Fruit fly (Drosophila melanogaster): ENCODE data around the gene ssp2.

ssp2 gene

DNA sequence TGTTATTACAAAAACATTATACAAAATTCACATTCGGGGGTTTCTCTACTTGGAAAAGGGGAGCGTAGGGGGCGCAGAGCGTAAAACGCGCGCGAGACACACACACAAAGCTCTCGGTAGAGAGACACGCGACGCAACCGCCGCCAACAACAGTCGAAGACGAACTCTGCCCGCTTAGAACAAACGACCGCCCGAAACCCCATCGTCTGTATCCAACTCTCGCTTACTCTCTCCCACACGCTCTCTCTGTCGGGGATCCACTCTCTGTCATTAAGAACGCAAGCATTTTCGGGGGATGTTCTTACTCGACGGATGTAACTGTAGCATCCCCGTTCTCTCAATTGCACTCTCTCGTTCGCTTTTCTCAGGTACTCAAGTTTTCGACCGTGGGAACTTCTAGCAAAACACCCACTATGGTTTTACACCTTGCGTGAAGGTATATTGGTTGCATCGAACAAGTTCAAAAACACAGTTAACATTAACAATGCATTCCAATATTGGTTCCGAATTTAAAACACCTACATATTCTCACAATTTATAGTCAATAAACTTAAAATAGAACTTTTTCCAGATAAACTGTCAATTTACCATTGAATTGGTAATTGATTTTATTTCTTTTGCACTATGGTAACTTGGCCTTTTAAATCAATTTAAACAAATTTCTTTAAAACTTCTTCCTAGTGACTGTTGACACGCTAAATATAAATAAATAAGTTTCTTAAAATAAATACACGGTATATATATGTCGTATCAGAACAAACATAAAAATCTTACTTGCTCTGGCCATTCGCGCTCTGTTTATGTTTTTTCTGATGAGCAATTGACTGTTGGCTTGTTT is 45.0 kb upstream of the ssp2 start (continued):
- TF ChIP-seq CG2120 (GFP tag; optimal IDR thresholded peaks at IDR 0.05) (peak; percentile 95), CG14441 (GFP tag; IDR thresholded peaks at IDR 0.05) (peak; percentile 80), Dfd (GFP tag; optimal IDR thresholded peaks at IDR 0.05) (no peak), dati (GFP tag; IDR thresholded peaks at IDR 0.05) (no peak), slp2 (GFP tag; optimal IDR thresholded peaks at IDR 0.05) (peak; percentile 91), CG5953 (GFP tag; IDR thresholded peaks at IDR 0.05) (peak; percentile 40; the same call in 1 of the 2 replicates), Hr51 (GFP tag; optimal IDR thresholded peaks at IDR 0.05) (peak; percentile 79 to 93), HmgD (GFP tag; optimal IDR thresholded peaks at IDR 0.05) (peak; percentile 30), E2f1 (GFP tag; IDR thresholded peaks at IDR 0.05) (peak; percentile 68), caup (GFP tag; optimal IDR thresholded peaks at IDR 0.05; ENCODE audit: severe bottlenecking) (peak; percentile 86), Taf1 (GFP tag; IDR thresholded peaks at IDR 0.05) (peak; percentile 55; the same call in 1 of the 2 replicates), Antp (GFP tag; optimal IDR thresholded peaks at IDR 0.05) (peak; percentile 88), CG4820 (GFP tag; optimal IDR thresholded peaks at IDR 0.05) (peak; percentile 91), br (optimal IDR thresholded peaks at IDR 0.05) (no peak), CG18599 (GFP tag; optimal IDR thresholded peaks at IDR 0.05) (peak; percentile 93), CG16815 (GFP tag; optimal IDR thresholded peaks at IDR 0.05) (peak; percentile 92), unc-4 (GFP tag; IDR thresholded peaks at IDR 0.05; ENCODE audit: partially characterized antibody) (peak; percentile 46), CG7839 (tag; optimal IDR thresholded peaks at IDR 0.05) (peak; percentile 96), CG6813 (GFP tag; optimal IDR thresholded peaks at IDR 0.05) (peak; percentile 78), Fer3 (tag; optimal IDR thresholded peaks at IDR 0.05) (peak; percentile 88), dm (GFP tag; optimal IDR thresholded peaks at IDR 0.05) (peak; percentile 82), bcd (GFP tag; optimal IDR thresholded peaks at IDR 0.05) (peak; percentile 93), Dp (GFP tag; optimal IDR thresholded peaks at IDR 0.05) (no peak), CG18262 (tag; optimal IDR thresholded peaks at IDR 0.05) (peak; percentile 98), CG17612 (GFP tag; IDR thresholded peaks at IDR 0.05) (peak; percentile 47), CG15601 (tag; optimal IDR thresholded peaks at IDR 0.05) (peak; percentile 90), sna (GFP tag; IDR thresholded peaks at IDR 0.05; ENCODE audit: partially characterized antibody) (0 out of 2 replicates have a peak, but pooled peaks have one; percentile 47), Dip3 (GFP tag; optimal IDR thresholded peaks at IDR 0.05) (peak; percentile 79), CG9609 (GFP tag; optimal IDR thresholded peaks at IDR 0.05) (peak; percentile 90), CG10565 (GFP tag; optimal IDR thresholded peaks at IDR 0.05) (peak; percentile 60), ci (GFP tag; IDR thresholded peaks at IDR 0.05) (peak; percentile 48; the same call in 1 of the 3 replicates), pros (GFP tag; optimal IDR thresholded peaks at IDR 0.05) (peak; percentile 71), ab (GFP tag; optimal IDR thresholded peaks at IDR 0.05) (peak; percentile 86), esg (GFP tag; conservative IDR thresholded peaks at IDR 0.05) (peak; percentile 74), btn (GFP tag; optimal IDR thresholded peaks at IDR 0.05) (peak; percentile 57), Aef1 (GFP tag; IDR thresholded peaks at IDR 0.05) (peak; percentile 78), Ravus (GFP tag; IDR thresholded peaks at IDR 0.05) (peak; percentile 44), Dad (GFP tag; optimal IDR thresholded peaks at IDR 0.05) (peak; percentile 74), inv (GFP tag; IDR thresholded peaks at IDR 0.05; ENCODE audit: partially characterized antibody) (no peak), CG7357 (GFP tag; IDR thresholded peaks at IDR 0.05) (peak; percentile 75), tin (GFP tag; optimal IDR thresholded peaks at IDR 0.05) (peak; percentile 92), CrebB (tag; optimal IDR thresholded peaks at IDR 0.05) (peak; percentile 74), CG6854 (GFP tag; optimal IDR thresholded peaks at IDR 0.05) (peak; percentile 86), schlank (tag; optimal IDR thresholded peaks at IDR 0.05) (peak; percentile 77), CG13123 (GFP tag; optimal IDR thresholded peaks at IDR 0.05) (peak; percentile 84), HHEX (GFP tag; optimal IDR thresholded peaks at IDR 0.05) (peak; percentile 86), wek (GFP tag; optimal IDR thresholded peaks at IDR 0.05) (peak; percentile 35), ac (GFP tag; optimal IDR thresholded peaks at IDR 0.05) (peak; percentile 64), CG1024 (GFP tag; IDR thresholded peaks at IDR 0.05) (peak; percentile 51)
